Worm (Caenorhabditis elegans) whole organism, L1 larva: ENCODE data around the gene srlf-36.

Source experiments
- C04F5.9 ChIP-seq: sonication (generic microtip); optimal IDR thresholded peaks from 2 replicates; lab custom pipeline; 2016; ENCODE audit warnings: missing genetic modification characterization, missing compliant biosample characterization
- C34B4.2 ChIP-seq: sonication (generic microtip); optimal IDR thresholded peaks from 2 replicates; lab custom pipeline; 2017; ENCODE audit warnings: mild to moderate bottlenecking, missing genetic modification characterization, missing compliant biosample characterization
- ceh-63 ChIP-seq: fragments of 200-800 bp; sonication (Bioruptor generic); optimal IDR thresholded peaks from 2 replicates; lab custom pipeline; 2018; ENCODE audit warnings: mild to moderate bottlenecking, missing genetic modification characterization, missing compliant biosample characterization
- ceh-8 ChIP-seq: fragments of 200-800 bp; sonication (Bioruptor generic); optimal IDR thresholded peaks from 2 replicates; lab custom pipeline; 2018; ENCODE audit warnings: mild to moderate bottlenecking, missing genetic modification characterization, moderate library complexity, missing compliant biosample characterization
- ceh-82 ChIP-seq, 3 experiments: fragments of 150-350 bp in 1 of 3; sonication (generic microtip) in 2 of 3; optimal IDR thresholded peaks; 2 replicates each; lab custom pipeline; 2014 to 2017; ENCODE audit warnings: missing biosample characterization in 3 of 3, missing genetic modification characterization in 3 of 3
- efl-3 ChIP-seq: fragments of 200-800 bp; sonication (Bioruptor generic); optimal IDR thresholded peaks from 2 replicates; lab custom pipeline; 2018; ENCODE audit warnings: mild to moderate bottlenecking, missing genetic modification characterization, missing compliant biosample characterization
- egl-27 ChIP-seq, 2 experiments: fragments of 150-350 bp in 1 of 2; sonication (generic microtip); optimal IDR thresholded peaks; 3 replicates each; lab custom pipeline; 2017 to 2018; ENCODE audit warnings: missing biosample characterization in 2 of 2, missing genetic modification characterization in 2 of 2, missing genetic modification reagents in 2 of 2
- elt-3 ChIP-seq, 6 experiments: fragments of 150-350 bp in 1 of 6; sonication (generic microtip); optimal IDR thresholded peaks; 2 replicates each; lab custom pipeline; 2017 to 2018; ENCODE audit warnings: missing biosample characterization in 6 of 6, missing genetic modification characterization in 6 of 6, inconsistent platforms in 1 of 6
- ets-5 ChIP-seq: fragments of 200-800 bp; sonication (Bioruptor generic); IDR thresholded peaks from 2 replicates; pipeline ENCODE4 v1.3.6; 2022; ENCODE audit warnings: missing genetic modification characterization, missing compliant biosample characterization
- fkh-10 ChIP-seq: sonication (generic microtip); optimal IDR thresholded peaks from 2 replicates; lab custom pipeline; 2017; ENCODE audit warnings: missing biosample characterization, missing genetic modification reagents, missing genetic modification characterization
- hlh-17 ChIP-seq: fragments of 200-800 bp; sonication (Bioruptor generic); optimal IDR thresholded peaks from 2 replicates; lab custom pipeline; 2018; ENCODE audit warnings: missing genetic modification characterization, mild to moderate bottlenecking, missing compliant biosample characterization, moderate library complexity, borderline replicate concordance
- hlh-4 ChIP-seq: sonication (generic microtip); optimal IDR thresholded peaks from 2 replicates; lab custom pipeline; 2016; ENCODE audit warnings: mild to moderate bottlenecking, missing genetic modification characterization, missing compliant biosample characterization
- irx-1 ChIP-seq: sonication (generic microtip); optimal IDR thresholded peaks from 2 replicates; lab custom pipeline; 2016; ENCODE audit warnings: missing genetic modification characterization, missing compliant biosample characterization
- jun-1 ChIP-seq: fragments of 150-350 bp; optimal IDR thresholded peaks from 2 replicates; lab custom pipeline; 2014; ENCODE audit warnings: missing biosample characterization, missing genetic modification reagents, missing genetic modification characterization
- lin-35 ChIP-seq, 2 experiments: fragments of 150-350 bp; optimal IDR thresholded peaks; 2 replicates each; lab custom pipeline; 2014; ENCODE audit warnings: missing biosample characterization in 2 of 2, missing genetic modification characterization in 2 of 2, missing genetic modification reagents in 2 of 2
- lir-3 ChIP-seq: sonication (generic microtip); optimal IDR thresholded peaks from 2 replicates; lab custom pipeline; 2016; ENCODE audit warnings: mild to moderate bottlenecking, missing genetic modification characterization, moderate library complexity, missing compliant biosample characterization; ENCODE audit not compliant: poor library complexity
- mef-2 ChIP-seq: fragments of 150-350 bp; optimal IDR thresholded peaks from 2 replicates; lab custom pipeline; 2014; ENCODE audit warnings: missing biosample characterization, missing genetic modification characterization
- nhr-12 ChIP-seq: sonication (generic microtip); optimal IDR thresholded peaks from 2 replicates; lab custom pipeline; 2017; ENCODE audit warnings: missing biosample characterization, missing genetic modification characterization
- nhr-19 ChIP-seq: fragments of 200-800 bp; sonication (Bioruptor generic); conservative IDR thresholded peaks from 2 replicates; pipeline ENCODE4 v1.3.6; 2022; ENCODE audit warnings: missing genetic modification characterization, missing compliant biosample characterization
- nhr-20 ChIP-seq: sonication (generic microtip); optimal IDR thresholded peaks from 2 replicates; lab custom pipeline; 2016; ENCODE audit warnings: mild to moderate bottlenecking, missing genetic modification characterization, missing compliant biosample characterization
- nhr-237 ChIP-seq: fragments of 150-350 bp; optimal IDR thresholded peaks from 2 replicates; lab custom pipeline; 2014; ENCODE audit warnings: missing biosample characterization, missing genetic modification characterization
- nhr-28 ChIP-seq: fragments of 150-350 bp; optimal IDR thresholded peaks from 2 replicates; lab custom pipeline; 2014; ENCODE audit warnings: missing biosample characterization, missing genetic modification characterization
- nhr-47 ChIP-seq: sonication (generic microtip); optimal IDR thresholded peaks from 2 replicates; lab custom pipeline; 2016; ENCODE audit warnings: mild to moderate bottlenecking, missing genetic modification characterization, moderate library complexity, missing compliant biosample characterization
- nhr-77 ChIP-seq: fragments of 150-350 bp; optimal IDR thresholded peaks from 2 replicates; lab custom pipeline; 2014; ENCODE audit warnings: missing biosample characterization, missing genetic modification characterization
- nhr-90 ChIP-seq: sonication (generic microtip); optimal IDR thresholded peaks from 2 replicates; lab custom pipeline; 2016; ENCODE audit warnings: mild to moderate bottlenecking, missing genetic modification characterization, missing compliant biosample characterization; ENCODE audit not compliant: poor library complexity
- pax-3 ChIP-seq: fragments of 200-800 bp; sonication (Bioruptor generic); optimal IDR thresholded peaks from 2 replicates; lab custom pipeline; 2018; ENCODE audit warnings: mild to moderate bottlenecking, missing genetic modification characterization, moderate library complexity, missing compliant biosample characterization
- rnt-1 ChIP-seq: sonication (generic microtip); optimal IDR thresholded peaks from 2 replicates; lab custom pipeline; 2016; ENCODE audit warnings: mild to moderate bottlenecking, missing genetic modification characterization, moderate library complexity, missing compliant biosample characterization
- snpc-4 ChIP-seq: fragments of 150-350 bp; optimal IDR thresholded peaks from 2 replicates; lab custom pipeline; 2014; ENCODE audit warnings: missing biosample characterization, missing genetic modification characterization
- tbx-2 ChIP-seq: sonication (generic microtip); optimal IDR thresholded peaks from 2 replicates; lab custom pipeline; 2016; ENCODE audit warnings: missing genetic modification characterization, missing compliant biosample characterization
- unc-86 ChIP-seq: sonication (generic microtip); optimal IDR thresholded peaks from 2 replicates; lab custom pipeline; 2016; ENCODE audit warnings: missing genetic modification characterization, missing compliant biosample characterization
- zip-4 ChIP-seq: fragments of 200-800 bp; sonication (Bioruptor generic); optimal IDR thresholded peaks from 2 replicates; lab custom pipeline; 2018; ENCODE audit warnings: mild to moderate bottlenecking, missing genetic modification characterization, moderate library complexity, missing compliant biosample characterization
- ztf-4 ChIP-seq: fragments of 150-350 bp; optimal IDR thresholded peaks from 2 replicates; lab custom pipeline; 2014; ENCODE audit warnings: missing biosample characterization, missing genetic modification characterization

Gene srlf-36

ce11 chrV:609671-610070, at the start of gene srlf-36:
srlf-36 (minus strand) TSS chrV:609771.
- TF ChIP-seq nhr-47 (tag; lab: Kevin White, UChicago): no peak
- TF ChIP-seq ceh-8: no peak
- no peak for TF ChIP-seq nhr-90 (tag; lab: Kevin White, UChicago)
- no peak for TF ChIP-seq ztf-4 (tag; lab: Kevin White, UChicago)
- TF ChIP-seq nhr-237 (tag; lab: Kevin White, UChicago): no peak
- no peak for TF ChIP-seq rnt-1 (tag; lab: Kevin White, UChicago)
- no peak for TF ChIP-seq pax-3 (tag; lab: Kevin White, UChicago)

ce11 chrV:657678-658077, 48.1 kb upstream of the srlf-36 start, which contains the start of gene srh-246:
srh-246 (minus strand) TSS chrV:657778.
- no peak for TF ChIP-seq ceh-63 (GFP tag; lab: Kevin White, UChicago)
- no peak for TF ChIP-seq snpc-4 (tag; lab: Kevin White, UChicago)
- TF ChIP-seq nhr-77 (tag; lab: Kevin White, UChicago): no peak
- TF ChIP-seq ceh-82 (tag; optimal IDR thresholded peaks at IDR 0.05; lab: Kevin White, UChicago): no peak
- no peak for TF ChIP-seq lir-3 (tag; lab: Kevin White, UChicago)
- TF ChIP-seq mef-2 (tag; lab: Kevin White, UChicago): no peak
- TF ChIP-seq zip-4: no peak
- TF ChIP-seq unc-86 (tag; lab: Kevin White, UChicago): no peak
- TF ChIP-seq pax-3 (tag; lab: Kevin White, UChicago): no peak
- TF ChIP-seq jun-1 (tag; lab: Kevin White, UChicago): no peak
- no peak for TF ChIP-seq egl-27 (tag; optimal IDR thresholded peaks at IDR 0.05; lab: Kevin White, UChicago)
- no peak for TF ChIP-seq ets-5 (GFP tag; lab: Robert Waterston, UW)
- no peak for TF ChIP-seq hlh-4 (tag; lab: Kevin White, UChicago)
- TF ChIP-seq fkh-10 (GFP tag; lab: Kevin White, UChicago): no peak
- TF ChIP-seq nhr-19 (GFP tag; lab: Robert Waterston, UW): no peak
- TF ChIP-seq nhr-20 (tag; lab: Kevin White, UChicago): no peak
- TF ChIP-seq elt-3 (tag; optimal IDR thresholded peaks at IDR 0.05; lab: Kevin White, UChicago): no peak
- no peak for TF ChIP-seq nhr-47 (tag; lab: Kevin White, UChicago)
- TF ChIP-seq ceh-8: no peak

DNA sequence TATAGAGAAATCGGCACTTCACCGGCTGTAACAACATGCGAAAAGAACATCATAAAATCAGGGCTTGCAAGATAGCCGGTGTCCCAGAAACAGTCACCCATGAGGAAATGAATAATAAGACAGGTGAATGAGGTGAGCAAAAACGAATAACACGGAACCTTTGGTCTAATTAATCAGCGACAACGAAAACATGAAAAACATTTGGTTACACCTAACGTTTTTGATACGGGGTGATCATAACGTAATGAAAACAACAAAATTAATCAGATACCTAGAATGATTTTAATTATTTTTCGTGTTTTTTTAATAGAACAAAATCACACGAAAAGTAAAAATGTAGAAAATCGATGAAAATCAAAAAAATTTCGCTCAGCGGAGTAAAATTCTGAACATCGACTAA, 46.3 kb upstream of the srlf-36 start, which contains the start of gene srh-245:
TSS of gene srh-245 (minus strand) at position 101 of the 400 bp plus-strand sequence.
- TF ChIP-seq ceh-63 (GFP tag; lab: Kevin White, UChicago) (no peak), nhr-12 (tag; lab: Kevin White, UChicago) (no peak), zip-4 (no peak), C04F5.9 (no peak), nhr-28 (tag; lab: Kevin White, UChicago) (no peak), tbx-2 (tag; lab: Kevin White, UChicago) (no peak), C34B4.2 (tag; lab: Kevin White, UChicago) (no peak)

- no peak for TF ChIP-seq hlh-17 (GFP tag; lab: Kevin White, UChicago)
- no peak for TF ChIP-seq efl-3 (GFP tag; lab: Kevin White, UChicago)
- no peak for TF ChIP-seq lin-35 (GFP tag; optimal IDR thresholded peaks at IDR 0.05; lab: Kevin White, UChicago)
- TF ChIP-seq nhr-237 (tag; lab: Kevin White, UChicago): no peak
Measured at ce11 chrV:654402-654801, 44.8 kb upstream of the srlf-36 start, which contains the start of gene srj-6. srj-6 (minus strand) TSS chrV:654502.

- TF ChIP-seq zip-4: no peak
- no peak for TF ChIP-seq ztf-4 (tag; lab: Kevin White, UChicago)
- TF ChIP-seq nhr-237 (tag; lab: Kevin White, UChicago): no peak
- no peak for TF ChIP-seq irx-1 (tag; lab: Kevin White, UChicago)
Measured at ce11 chrV:652940-653339, 43.4 kb upstream of the srlf-36 start, which contains the start of gene srj-5. srj-5 (minus strand) TSS chrV:653040.
